Worm (Caenorhabditis elegans): ENCODE data around the gene F40G12.7.
A peak's percentile ranks its signal among the peaks of the same experiment; 100 is the strongest.
"Not testable (repeated sequence)": the region's sequence is repeated elsewhere in the genome, so short reads cannot be mapped to it uniquely, and the experiment has no call there.

Gene F40G12.7

ce11 chrV:14299569-14300064 lies 25.2 kb downstream of the F40G12.7 start, which contains the start of the genes spig-3 and F14D7.12:
Gene spig-3 (minus strand): TSS chrV:14299669.
Gene F14D7.12 (plus strand): TSS chrV:14300014.
- TF ChIP-seq F49E8.2 (tag; optimal IDR thresholded peaks at IDR 0.05; ENCODE audit: insufficient read depth) (no peak), nhr-179 (tag; optimal IDR thresholded peaks at IDR 0.05) (no peak), ceh-79 (tag; optimal IDR thresholded peaks at IDR 0.05) (no peak), Y56A3A.18 (GFP tag; IDR thresholded peaks at IDR 0.05) (no peak), aptf-3 (GFP tag; IDR thresholded peaks at IDR 0.05) (no peak), mes-4 (tag; optimal IDR thresholded peaks at IDR 0.05) (no peak), ama-1 (optimal IDR thresholded peaks at IDR 0.05) (no peak), ama-1 (GFP tag; optimal IDR thresholded peaks at IDR 0.05) (no peak), snpc-1.3 (tag; optimal IDR thresholded peaks at IDR 0.05; ENCODE audit: insufficient read depth) (no peak), efl-1 (GFP tag; optimal IDR thresholded peaks at IDR 0.05) (no peak), tbp1 (GFP tag; optimal IDR thresholded peaks at IDR 0.05) (no peak), lsl-1 (GFP tag; optimal IDR thresholded peaks at IDR 0.05) (no peak), B0261.1 (tag; optimal IDR thresholded peaks at IDR 0.05) (no peak), ztf-22 (GFP tag; optimal IDR thresholded peaks at IDR 0.05) (no peak), hlh-12 (tag; optimal IDR thresholded peaks at IDR 0.05) (no peak), attf-5 (GFP tag; optimal IDR thresholded peaks at IDR 0.05) (no peak), F23B12.7 (tag; optimal IDR thresholded peaks at IDR 0.05; ENCODE audit: insufficient read depth) (no peak), F10E7.11 (tag; optimal IDR thresholded peaks at IDR 0.05) (no peak), F57C9.4 (tag; optimal IDR thresholded peaks at IDR 0.05) (no peak)

- TF ChIP-seq nhr-179 (tag; optimal IDR thresholded peaks at IDR 0.05) (no peak), mcd-1 (GFP tag; IDR thresholded peaks at IDR 0.05) (no peak), lin-35 (GFP tag; optimal IDR thresholded peaks at IDR 0.05) (no peak), nhr-80 (tag; optimal IDR thresholded peaks at IDR 0.05) (peak; percentile 21), atf-7 (tag; optimal IDR thresholded peaks at IDR 0.05) (no peak), unc-62 (GFP tag; optimal IDR thresholded peaks at IDR 0.05) (no peak), athp-1 (tag; optimal IDR thresholded peaks at IDR 0.05) (no peak), mes-4 (tag; optimal IDR thresholded peaks at IDR 0.05) (no peak)
Measured at ce11 chrV:14301076-14301475, 26.7 kb downstream of the F40G12.7 start, which contains the start of gene F14D7.6. Gene F14D7.6 (plus strand): TSS chrV:14301413.

- TF ChIP-seq hrde-1 (tag; optimal IDR thresholded peaks at IDR 0.05; ENCODE audit: borderline replicate concordance); lin-26 (GFP tag; IDR thresholded peaks at IDR 0.05); egrh-3 (GFP tag; IDR thresholded peaks at IDR 0.05): not testable (repeated sequence)
Measured at ce11 chrV:14306771-14307170, 32.4 kb downstream of the F40G12.7 start, which contains the start of gene spig-4. Gene spig-4 (minus strand): TSS chrV:14306871.

ce11 chrV:14308164-14308563 lies 33.8 kb downstream of the F40G12.7 start, which contains the start of gene spig-5:
Gene spig-5 (plus strand): TSS chrV:14308464.
- not testable (repeated sequence) for TF ChIP-seq athp-1 (tag; optimal IDR thresholded peaks at IDR 0.05); aptf-3 (GFP tag; IDR thresholded peaks at IDR 0.05); akir-1 (GFP tag; optimal IDR thresholded peaks at IDR 0.05)

ce11 chrV:14309632-14310031 lies 35.3 kb downstream of the F40G12.7 start, which contains the start of gene F14D7.14:
Gene F14D7.14 (plus strand): TSS chrV:14309932.
- not testable (repeated sequence) for TF ChIP-seq rcor-1 (GFP tag; IDR thresholded peaks at IDR 0.05); madf-8 (GFP tag; conservative IDR thresholded peaks at IDR 0.05); atf-7 (tag; optimal IDR thresholded peaks at IDR 0.05)
